Fruit fly (Drosophila melanogaster): ENCODE results near the gene CG6683.

The CG6683 gene

DNA sequence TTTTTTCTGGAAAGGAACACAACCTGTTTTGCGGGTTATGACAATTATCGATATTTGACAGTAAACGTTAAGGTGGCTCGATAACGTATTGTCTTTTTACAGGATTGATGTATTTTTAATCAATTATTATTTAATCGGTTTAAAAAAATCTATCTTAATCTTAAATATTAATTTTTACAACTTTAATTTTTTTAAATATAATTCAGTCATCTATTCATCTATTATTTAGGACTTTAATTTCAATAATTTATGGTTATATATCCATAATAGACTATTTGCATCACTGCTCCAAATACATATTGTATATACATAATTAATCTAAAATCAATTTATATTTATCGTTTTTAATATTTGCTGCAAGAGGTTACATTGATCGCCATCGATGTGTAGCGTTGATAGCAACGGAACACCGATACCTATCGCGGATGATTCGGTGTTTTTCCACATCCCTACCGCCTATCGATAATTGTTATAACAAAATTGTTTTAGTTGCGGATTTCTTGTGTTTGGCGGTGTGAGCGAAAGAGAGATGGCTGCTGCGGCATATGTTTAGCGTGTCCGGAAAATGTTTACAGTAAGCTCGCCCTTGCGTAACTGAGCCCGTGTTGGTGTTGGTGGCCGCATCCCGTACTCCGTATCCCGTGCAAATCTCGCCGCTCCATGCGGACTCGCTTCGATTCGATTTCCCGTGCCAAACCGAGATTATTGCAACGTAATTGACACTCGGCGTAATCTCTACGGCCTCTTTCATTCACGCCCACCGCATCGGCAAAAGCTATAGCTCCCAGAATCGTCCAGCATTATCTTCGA lies 10.3 kb upstream of the CG6683 start, which contains the start of the genes GstO1 and foi (continued):
- TF ChIP-seq CG42726 (GFP tag; IDR thresholded peaks at IDR 0.05; ENCODE audit: partially characterized antibody): peak; percentile 98
- TF ChIP-seq croc (GFP tag; conservative IDR thresholded peaks at IDR 0.05): no peak
- 0 out of 3 replicates have a peak, but pooled peaks have one; percentile 31 for TF ChIP-seq ken (GFP tag; IDR thresholded peaks at IDR 0.05)
- peak; percentile 99 for TF ChIP-seq Bgb (GFP tag; IDR thresholded peaks at IDR 0.05; ENCODE audit: partially characterized antibody)
- peak; percentile 55 for TF ChIP-seq sug (tag; optimal IDR thresholded peaks at IDR 0.05)
- TF ChIP-seq nerfin-2 (GFP tag; IDR thresholded peaks at IDR 0.05; ENCODE audit: partially characterized antibody): peak; percentile 99
- peak; percentile 37 for TF ChIP-seq lab (GFP tag; optimal IDR thresholded peaks at IDR 0.05)
- TF ChIP-seq CG7357 (GFP tag; IDR thresholded peaks at IDR 0.05): no peak
- TF ChIP-seq nmo (GFP tag; optimal IDR thresholded peaks at IDR 0.05): peak; percentile 65
- peak; percentile 91 for TF ChIP-seq Doc3 (GFP tag; IDR thresholded peaks at IDR 0.05; ENCODE audit: partially characterized antibody)
- no peak for TF ChIP-seq CG5245 (GFP tag; optimal IDR thresholded peaks at IDR 0.05)
- TF ChIP-seq D19B (GFP tag; optimal IDR thresholded peaks at IDR 0.05): no peak
- no peak for TF ChIP-seq CG11398 (GFP tag; optimal IDR thresholded peaks at IDR 0.05)
- peak; percentile 93 for TF ChIP-seq hbn (GFP tag; IDR thresholded peaks at IDR 0.05; ENCODE audit: partially characterized antibody)
- TF ChIP-seq CG7271 (tag; optimal IDR thresholded peaks at IDR 0.05): peak; percentile 73
- 0 out of 2 replicates have a peak, but pooled peaks have one; percentile 17 for TF ChIP-seq Ada2b (GFP tag; IDR thresholded peaks at IDR 0.05)
- peak; percentile 74 for TF ChIP-seq E2f2 (GFP tag; IDR thresholded peaks at IDR 0.05)
- peak; percentile 95 for TF ChIP-seq CG2116 (GFP tag; optimal IDR thresholded peaks at IDR 0.05)
- no peak for TF ChIP-seq cas (GFP tag; IDR thresholded peaks at IDR 0.05)
- peak; percentile 58 for TF ChIP-seq HmgZ (tag; optimal IDR thresholded peaks at IDR 0.05)
- TF ChIP-seq sob (GFP tag; IDR thresholded peaks at IDR 0.05): peak; percentile 57; the same call in 1 of the 2 replicates
- peak; percentile 4 for TF ChIP-seq HLH54F (GFP tag; optimal IDR thresholded peaks at IDR 0.05)
- TF ChIP-seq pan (optimal IDR thresholded peaks at IDR 0.05): no peak
- TF ChIP-seq pan (GFP tag; optimal IDR thresholded peaks at IDR 0.05 in 1 of 2, IDR thresholded peaks at IDR 0.05 in 1 of 2): peak in 1 of 2 experiments; percentile 28
- TF ChIP-seq run (tag; optimal IDR thresholded peaks at IDR 0.05): no peak
- no peak for TF ChIP-seq CG1024 (GFP tag; IDR thresholded peaks at IDR 0.05)
- TF ChIP-seq CG14014 (GFP tag; IDR thresholded peaks at IDR 0.05): no peak; the same call in 1 of the 2 replicates
- peak; percentile 44 for TF ChIP-seq CG2678 (tag; optimal IDR thresholded peaks at IDR 0.05)
- TF ChIP-seq crp (GFP tag; optimal IDR thresholded peaks at IDR 0.05): no peak
- peak; percentile 99 for TF ChIP-seq amos (GFP tag; IDR thresholded peaks at IDR 0.05; ENCODE audit: partially characterized antibody)
- TF ChIP-seq bowl (GFP tag; IDR thresholded peaks at IDR 0.05): no peak
- peak; percentile 10 for TF ChIP-seq Hmr (GFP tag; optimal IDR thresholded peaks at IDR 0.05)
- peak; percentile 74 for TF ChIP-seq CG1603 (tag; optimal IDR thresholded peaks at IDR 0.05)
- peak; percentile 35 for TF ChIP-seq grn (GFP tag; optimal IDR thresholded peaks at IDR 0.05)
- TF ChIP-seq Ets97D (GFP tag; optimal IDR thresholded peaks at IDR 0.05): peak; percentile 46
- TF ChIP-seq lbe (GFP tag; optimal IDR thresholded peaks at IDR 0.05): peak; percentile 52
- TF ChIP-seq MTF-1 (GFP tag; optimal IDR thresholded peaks at IDR 0.05; ENCODE audit: borderline replicate concordance): peak; percentile 45
- no peak for TF ChIP-seq CG10565 (GFP tag; optimal IDR thresholded peaks at IDR 0.05)
- no peak for TF ChIP-seq Blimp-1 (GFP tag; optimal IDR thresholded peaks at IDR 0.05)
- TF ChIP-seq Lpt (GFP tag; optimal IDR thresholded peaks at IDR 0.05): no peak
- TF ChIP-seq C15 (GFP tag; IDR thresholded peaks at IDR 0.05): no peak
- TF ChIP-seq Eip74EF (GFP tag; optimal IDR thresholded peaks at IDR 0.05): no peak
- peak; percentile 99 for TF ChIP-seq CG14860 (GFP tag; IDR thresholded peaks at IDR 0.05; ENCODE audit: partially characterized antibody)
- TF ChIP-seq so (GFP tag; IDR thresholded peaks at IDR 0.05): no peak
- TF ChIP-seq CG12391 (tag; optimal IDR thresholded peaks at IDR 0.05): peak; percentile 68
